Fruit fly (Drosophila melanogaster): ENCODE measurements around the gene CG14258.

CG14258 gene

dm6 chr3R:27129580-27130385 is 36.8 kb downstream of the CG14258 start (continued):
- TF ChIP-seq dsx (GFP tag; optimal IDR thresholded peaks at IDR 0.05; ENCODE audit: poor library complexity, severe bottlenecking), result peak; percentile 67
- no peak for TF ChIP-seq CG9139 (GFP tag; optimal IDR thresholded peaks at IDR 0.05)
- peak; percentile 69 for TF ChIP-seq CG6276 (GFP tag; optimal IDR thresholded peaks at IDR 0.05)
- peak; percentile 5 to 68 for TF ChIP-seq ss (GFP tag; optimal IDR thresholded peaks at IDR 0.05)
- TF ChIP-seq pdm3 (GFP tag; optimal IDR thresholded peaks at IDR 0.05), result peak; percentile 81
- TF ChIP-seq CG11902 (GFP tag; optimal IDR thresholded peaks at IDR 0.05), result peak; percentile 69
- peak; percentile 9 for TF ChIP-seq Eip93F (GFP tag; optimal IDR thresholded peaks at IDR 0.05)
- TF ChIP-seq net (GFP tag; optimal IDR thresholded peaks at IDR 0.05), result peak; percentile 77
- TF ChIP-seq CG1621 (tag; optimal IDR thresholded peaks at IDR 0.05), result peak; percentile 27
- peak; percentile 66 for TF ChIP-seq Ets21C (GFP tag; optimal IDR thresholded peaks at IDR 0.05)
- peak; percentile 67 for TF ChIP-seq Gug (GFP tag; IDR thresholded peaks at IDR 0.05)
- peak; percentile 82 for TF ChIP-seq Hr39 (GFP tag; optimal IDR thresholded peaks at IDR 0.05)
- TF ChIP-seq salr (GFP tag; optimal IDR thresholded peaks at IDR 0.05), result peak; percentile 38 to 45
- TF ChIP-seq CG15336 (GFP tag; IDR thresholded peaks at IDR 0.05), result peak; percentile 81
- peak; percentile 52 for TF ChIP-seq CG3032 (tag; optimal IDR thresholded peaks at IDR 0.05)
- TF ChIP-seq CG8319 (GFP tag; optimal IDR thresholded peaks at IDR 0.05), result peak; percentile 73
- TF ChIP-seq fd59A (GFP tag; optimal IDR thresholded peaks at IDR 0.05), result peak; percentile 33
- TF ChIP-seq fd85E (GFP tag; optimal IDR thresholded peaks at IDR 0.05), result peak; percentile 51

- TF ChIP-seq CG31627 (GFP tag; optimal IDR thresholded peaks at IDR 0.05), result no peak
- TF ChIP-seq cyc (GFP tag; optimal IDR thresholded peaks at IDR 0.05), result no peak
- no peak for TF ChIP-seq CG6792 (GFP tag; optimal IDR thresholded peaks at IDR 0.05)
- TF ChIP-seq ss (GFP tag; optimal IDR thresholded peaks at IDR 0.05), result no peak
- peak; percentile 53 for TF ChIP-seq Eip78C (GFP tag)
- no peak for TF ChIP-seq Hr4 (GFP tag; optimal IDR thresholded peaks at IDR 0.05)
- no peak for TF ChIP-seq fd85E (GFP tag; optimal IDR thresholded peaks at IDR 0.05)
- TF ChIP-seq vri (GFP tag; optimal IDR thresholded peaks at IDR 0.05), result peak; percentile 0
- no peak for TF ChIP-seq CG8632 (GFP tag; optimal IDR thresholded peaks at IDR 0.05)
Observed at dm6 chr3R:27130551-27131161, 37.7 kb downstream of the CG14258 start.

dm6 chr3R:27131408-27131807 is 38.5 kb downstream of the CG14258 start:
- no peak for TF ChIP-seq CG11294 (GFP tag; IDR thresholded peaks at IDR 0.05)
- TF ChIP-seq CG32006 (GFP tag; optimal IDR thresholded peaks at IDR 0.05), result no peak
- no peak for TF ChIP-seq CG9139 (GFP tag; optimal IDR thresholded peaks at IDR 0.05)
- no peak for TF ChIP-seq CG1621 (tag; optimal IDR thresholded peaks at IDR 0.05)
- TF ChIP-seq lz (GFP tag; optimal IDR thresholded peaks at IDR 0.05), result no peak
- TF ChIP-seq Sox15 (GFP tag; optimal IDR thresholded peaks at IDR 0.05), result no peak
- TF ChIP-seq Eip75B (GFP tag; optimal IDR thresholded peaks at IDR 0.05), result no peak
- no peak for TF ChIP-seq pdm3 (GFP tag; optimal IDR thresholded peaks at IDR 0.05)
- no peak for TF ChIP-seq CG10669 (GFP tag; optimal IDR thresholded peaks at IDR 0.05)
- no peak for TF ChIP-seq CG3919 (GFP tag; optimal IDR thresholded peaks at IDR 0.05)
- TF ChIP-seq fd59A (GFP tag; optimal IDR thresholded peaks at IDR 0.05), result no peak
- peak; percentile 52 for TF ChIP-seq Blimp-1 (GFP tag; optimal IDR thresholded peaks at IDR 0.05)
- no peak for TF ChIP-seq CG6808 (GFP tag; optimal IDR thresholded peaks at IDR 0.05)
- no peak for TF ChIP-seq CG6792 (GFP tag; optimal IDR thresholded peaks at IDR 0.05)
- no peak for TF ChIP-seq achi (GFP tag; optimal IDR thresholded peaks at IDR 0.05)
- no peak for TF ChIP-seq Hr4 (GFP tag; optimal IDR thresholded peaks at IDR 0.05)
- no peak for TF ChIP-seq CG8632 (GFP tag; optimal IDR thresholded peaks at IDR 0.05)
- no peak for TF ChIP-seq Smox (GFP tag; optimal IDR thresholded peaks at IDR 0.05)
- TF ChIP-seq Sox102F (GFP tag; optimal IDR thresholded peaks at IDR 0.05), result peak; percentile 38
- TF ChIP-seq CG6276 (GFP tag; optimal IDR thresholded peaks at IDR 0.05), result no peak
- no peak for TF ChIP-seq fd85E (GFP tag; optimal IDR thresholded peaks at IDR 0.05)
- TF ChIP-seq CG11902 (GFP tag; optimal IDR thresholded peaks at IDR 0.05), result no peak
- no peak for TF ChIP-seq CG8119 (GFP tag; IDR thresholded peaks at IDR 0.05)
- peak; percentile 88 for TF ChIP-seq fkh (GFP tag; optimal IDR thresholded peaks at IDR 0.05)
- no peak for TF ChIP-seq Gug (GFP tag; IDR thresholded peaks at IDR 0.05)
- peak; percentile 38 for TF ChIP-seq esn (GFP tag; optimal IDR thresholded peaks at IDR 0.05)
- TF ChIP-seq Met (GFP tag; optimal IDR thresholded peaks at IDR 0.05), result no peak
- no peak for TF ChIP-seq svp (GFP tag)
- no peak for TF ChIP-seq salr (GFP tag; optimal IDR thresholded peaks at IDR 0.05)
- no peak for TF ChIP-seq topi (GFP tag; optimal IDR thresholded peaks at IDR 0.05)
- TF ChIP-seq CG7368 (GFP tag; optimal IDR thresholded peaks at IDR 0.05), result no peak
- TF ChIP-seq OdsH (GFP tag; optimal IDR thresholded peaks at IDR 0.05), result no peak
